Fruit fly (Drosophila melanogaster) whole organism, embryonic: Measurements from ENCODE around the gene CG10863.

Experiments used
- Asciz ChIP-seq: fragments of 200-800 bp; sonication (Bioruptor generic); optimal IDR thresholded peaks from 2 replicates; lab custom pipeline; 2017; ENCODE audit warnings: missing biosample characterization, mild to moderate bottlenecking, missing genetic modification characterization, missing genetic modification reagents
- BEAF-32 ChIP-seq: fragments of 200-800 bp; sonication (Bioruptor generic); optimal IDR thresholded peaks from 3 replicates; lab custom pipeline; 2017; ENCODE audit warnings: missing biosample characterization, missing genetic modification characterization, mild to moderate bottlenecking, moderate library complexity, missing genetic modification reagents
- CG10543 ChIP-seq: fragments of 200-800 bp; sonication (Bioruptor generic); optimal IDR thresholded peaks from 3 replicates; lab custom pipeline; 2017; ENCODE audit warnings: missing biosample characterization, mild to moderate bottlenecking, missing genetic modification characterization, moderate library complexity
- CG11504 ChIP-seq: fragments of 200-800 bp; sonication (Bioruptor generic); optimal IDR thresholded peaks from 3 replicates; lab custom pipeline; 2019; ENCODE audit warnings: missing biosample characterization, mild to moderate bottlenecking, missing genetic modification characterization, moderate library complexity
- CG12219 ChIP-seq: fragments of 200-800 bp; sonication (Bioruptor generic); optimal IDR thresholded peaks from 3 replicates; lab custom pipeline; 2018; ENCODE audit warnings: missing biosample characterization, mild to moderate bottlenecking, missing genetic modification characterization
- CG13894 ChIP-seq: fragments of 200-800 bp; sonication (Bioruptor generic); optimal IDR thresholded peaks from 3 replicates; lab custom pipeline; 2018; ENCODE audit warnings: missing biosample characterization, mild to moderate bottlenecking, missing genetic modification characterization, moderate library complexity
- CG1529 ChIP-seq: fragments of 200-800 bp; sonication (Bioruptor generic); optimal IDR thresholded peaks from 3 replicates; lab custom pipeline; 2018; ENCODE audit warnings: missing biosample characterization, missing genetic modification characterization
- CG15601 ChIP-seq: fragments of 200-800 bp; sonication (Bioruptor generic); optimal IDR thresholded peaks from 3 replicates; lab custom pipeline; 2019; ENCODE audit warnings: missing biosample characterization, mild to moderate bottlenecking, missing genetic modification characterization, moderate library complexity
- CG2202 ChIP-seq: fragments of 200-800 bp; sonication (Bioruptor generic); optimal IDR thresholded peaks from 2 replicates; lab custom pipeline; 2018; ENCODE audit warnings: missing biosample characterization, mild to moderate bottlenecking, missing genetic modification characterization
- CG2712 ChIP-seq: fragments of 200-800 bp; optimal IDR thresholded peaks from 3 replicates; lab custom pipeline; 2019; ENCODE audit warnings: missing biosample characterization, mild to moderate bottlenecking, missing genetic modification characterization, moderate library complexity
- CG31224 ChIP-seq: fragments of 200-800 bp; sonication (Bioruptor generic); IDR thresholded peaks from 2 replicates; pipeline ENCODE4 v1.3.6; 2022; ENCODE audit warnings: missing biosample characterization, missing genetic modification characterization
- CG33213 ChIP-seq: fragments of 200-800 bp; sonication (Bioruptor generic); optimal IDR thresholded peaks from 3 replicates; lab custom pipeline; 2016; ENCODE audit warnings: missing biosample characterization, missing genetic modification characterization
- CG6813 ChIP-seq: fragments of 200-800 bp; sonication (Bioruptor generic); optimal IDR thresholded peaks from 2 replicates; lab custom pipeline; 2017; ENCODE audit warnings: missing biosample characterization, missing genetic modification characterization, mild to moderate bottlenecking, moderate library complexity, missing genetic modification reagents
- CG8359 ChIP-seq: fragments of 200-800 bp; sonication (Bioruptor generic); optimal IDR thresholded peaks from 2 replicates; lab custom pipeline; 2017; ENCODE audit warnings: missing biosample characterization, mild to moderate bottlenecking, missing genetic modification characterization, borderline replicate concordance
- CG9876 ChIP-seq: fragments of 200-800 bp; sonication (Bioruptor generic); optimal IDR thresholded peaks from 2 replicates; lab custom pipeline; 2016; ENCODE audit warnings: missing biosample characterization, missing genetic modification characterization
- Dad ChIP-seq: fragments of 200-800 bp; sonication (Bioruptor generic); optimal IDR thresholded peaks from 3 replicates; lab custom pipeline; 2016; ENCODE audit warnings: missing biosample characterization, missing genetic modification characterization
- Doc3 ChIP-seq: fragments of 200-800 bp; sonication (Bioruptor generic); IDR thresholded peaks from 3 replicates; pipeline ENCODE4 v1.3.6; 2022; ENCODE audit warnings: missing biosample characterization, missing genetic modification characterization; ENCODE audit not compliant: partially characterized antibody
- Fer2 ChIP-seq: fragments of 200-800 bp; sonication (Bioruptor generic); optimal IDR thresholded peaks from 2 replicates; lab custom pipeline; 2018; ENCODE audit warnings: missing biosample characterization, mild to moderate bottlenecking, missing genetic modification characterization, moderate library complexity
- HLH54F ChIP-seq: fragments of 200-800 bp; sonication (Bioruptor generic); optimal IDR thresholded peaks from 3 replicates; lab custom pipeline; 2016; ENCODE audit warnings: missing biosample characterization, missing genetic modification characterization
- Hr51 ChIP-seq, 2 experiments: fragments of 200-800 bp; sonication (Bioruptor generic); optimal IDR thresholded peaks; 2 replicates in 1 of 2; 3 replicates in 1 of 2; lab custom pipeline; 2016 to 2018; ENCODE audit warnings: missing biosample characterization in 2 of 2, missing genetic modification characterization in 2 of 2, mild to moderate bottlenecking in 1 of 2, moderate library complexity in 1 of 2
- Kr ChIP-seq: fragments of 200-800 bp; sonication (Bioruptor generic); optimal IDR thresholded peaks from 2 replicates; lab custom pipeline; 2017; ENCODE audit warnings: missing biosample characterization, mild to moderate bottlenecking, missing genetic modification characterization
- Max ChIP-seq: fragments of 200-800 bp; sonication (Bioruptor generic); optimal IDR thresholded peaks from 2 replicates; lab custom pipeline; 2016; ENCODE audit warnings: missing biosample characterization, mild to moderate bottlenecking, missing genetic modification characterization
- Ptx1 ChIP-seq: fragments of 200-800 bp; sonication (Bioruptor generic); IDR thresholded peaks from 2 replicates; pipeline ENCODE4 v1.3.6; 2022; ENCODE audit warnings: missing biosample characterization, missing genetic modification characterization
- btn ChIP-seq: fragments of 200-800 bp; sonication (Bioruptor generic); optimal IDR thresholded peaks from 2 replicates; lab custom pipeline; 2016; ENCODE audit warnings: missing biosample characterization, missing genetic modification characterization
- caup ChIP-seq: fragments of 200-800 bp; sonication (Bioruptor generic); optimal IDR thresholded peaks from 3 replicates; lab custom pipeline; 2017; ENCODE audit warnings: missing biosample characterization, mild to moderate bottlenecking, missing genetic modification characterization, moderate library complexity; ENCODE audit not compliant: severe bottlenecking
- cg ChIP-seq: fragments of 200-800 bp; sonication (Bioruptor generic); optimal IDR thresholded peaks from 3 replicates; lab custom pipeline; 2019; ENCODE audit warnings: missing biosample characterization, mild to moderate bottlenecking, missing genetic modification characterization, moderate library complexity
- ci ChIP-seq: fragments of 200-800 bp; sonication (Bioruptor generic); IDR thresholded peaks from 3 replicates; pipeline ENCODE4 v1.3.6; 2022; ENCODE audit warnings: missing biosample characterization, missing genetic modification characterization
- corto ChIP-seq: fragments of 200-800 bp; sonication (Bioruptor generic); optimal IDR thresholded peaks from 2 replicates; lab custom pipeline; 2016; ENCODE audit warnings: missing biosample characterization, mild to moderate bottlenecking, missing genetic modification characterization, moderate library complexity
- cwo ChIP-seq: fragments of 200-800 bp; sonication (Bioruptor generic); optimal IDR thresholded peaks from 3 replicates; lab custom pipeline; 2017; ENCODE audit warnings: missing biosample characterization, missing genetic modification characterization, mild to moderate bottlenecking, moderate library complexity, missing genetic modification reagents
- en ChIP-seq: fragments of 200-800 bp; sonication (Bioruptor generic); optimal IDR thresholded peaks from 2 replicates; lab custom pipeline; 2016; ENCODE audit warnings: missing biosample characterization, missing genetic modification characterization
- exex ChIP-seq: fragments of 200-800 bp; sonication (Bioruptor generic); optimal IDR thresholded peaks from 4 replicates; lab custom pipeline; 2018; ENCODE audit warnings: missing biosample characterization, mild to moderate bottlenecking, missing genetic modification characterization, moderate library complexity
- gem ChIP-seq: fragments of 200-800 bp; sonication (Bioruptor generic); optimal IDR thresholded peaks from 2 replicates; lab custom pipeline; 2019; ENCODE audit warnings: missing biosample characterization, mild to moderate bottlenecking, missing genetic modification characterization, moderate library complexity
- gfzf ChIP-seq: fragments of 200-800 bp; sonication (Bioruptor generic); optimal IDR thresholded peaks from 2 replicates; lab custom pipeline; 2016; ENCODE audit warnings: missing biosample characterization, mild to moderate bottlenecking, missing genetic modification characterization, moderate library complexity
- gsb ChIP-seq: fragments of 200-800 bp; sonication (Bioruptor generic); IDR thresholded peaks from 2 replicates; pipeline ENCODE4 v1.3.6; 2022; ENCODE audit warnings: missing biosample characterization, missing genetic modification characterization
- kah ChIP-seq: fragments of 200-800 bp; sonication (Bioruptor generic); optimal IDR thresholded peaks from 2 replicates; lab custom pipeline; 2018; ENCODE audit warnings: missing biosample characterization, mild to moderate bottlenecking, missing genetic modification characterization
- kni ChIP-seq: fragments of 200-800 bp; sonication (Bioruptor generic); optimal IDR thresholded peaks from 3 replicates; lab custom pipeline; 2017; ENCODE audit warnings: mild to moderate bottlenecking, missing biosample characterization, missing genetic modification reagents, missing genetic modification characterization
- lbe ChIP-seq: fragments of 200-800 bp; sonication (Bioruptor generic); optimal IDR thresholded peaks from 2 replicates; lab custom pipeline; 2016; ENCODE audit warnings: missing biosample characterization, mild to moderate bottlenecking, missing genetic modification characterization
- lilli ChIP-seq: fragments of 200-800 bp; sonication (Bioruptor generic); optimal IDR thresholded peaks from 3 replicates; lab custom pipeline; 2016; ENCODE audit warnings: missing biosample characterization, missing genetic modification characterization
- nerfin-1 ChIP-seq: fragments of 200-800 bp; sonication (Bioruptor generic); optimal IDR thresholded peaks from 3 replicates; lab custom pipeline; 2019; ENCODE audit warnings: missing biosample characterization, mild to moderate bottlenecking, missing genetic modification characterization, moderate library complexity
- oc ChIP-seq: fragments of 200-800 bp; sonication (Bioruptor generic); optimal IDR thresholded peaks from 2 replicates; lab custom pipeline; 2018; ENCODE audit warnings: missing biosample characterization, mild to moderate bottlenecking, missing genetic modification characterization, moderate library complexity
- org-1 ChIP-seq: fragments of 200-800 bp; sonication (Bioruptor generic); optimal IDR thresholded peaks from 2 replicates; lab custom pipeline; 2017; ENCODE audit warnings: missing biosample characterization, missing genetic modification characterization
- otp ChIP-seq: fragments of 200-800 bp; sonication (Bioruptor generic); IDR thresholded peaks from 3 replicates; pipeline ENCODE4, ENCODE4 v1.3.6; 2022; ENCODE audit warnings: missing biosample characterization, missing genetic modification characterization
- pros ChIP-seq: fragments of 200-800 bp; sonication (Bioruptor generic); optimal IDR thresholded peaks from 3 replicates; lab custom pipeline; 2019; ENCODE audit warnings: missing biosample characterization, mild to moderate bottlenecking, missing genetic modification characterization, moderate library complexity
- ranshi ChIP-seq: fragments of 200-800 bp; sonication (Bioruptor generic); IDR thresholded peaks from 2 replicates; pipeline ENCODE4 v1.3.6; 2022; ENCODE audit warnings: missing biosample characterization, missing genetic modification characterization
- scrt ChIP-seq: fragments of 200-800 bp; sonication (Bioruptor generic); optimal IDR thresholded peaks from 2 replicates; lab custom pipeline; 2018; ENCODE audit warnings: missing biosample characterization, mild to moderate bottlenecking, missing genetic modification characterization, moderate library complexity
- seq ChIP-seq: fragments of 200-800 bp; sonication (Bioruptor generic); IDR thresholded peaks from 2 replicates; pipeline ENCODE4 v1.3.6; 2022; ENCODE audit warnings: missing biosample characterization, missing genetic modification characterization
- slp2 ChIP-seq: fragments of 200-800 bp; sonication (Bioruptor generic); optimal IDR thresholded peaks from 2 replicates; lab custom pipeline; 2016; ENCODE audit warnings: missing biosample characterization, missing genetic modification characterization
- tgo ChIP-seq: fragments of 200-800 bp; sonication (Bioruptor generic); IDR thresholded peaks from 3 replicates; pipeline ENCODE4 v1.3.6; 2022; ENCODE audit warnings: missing biosample characterization, missing genetic modification characterization
- toy ChIP-seq: fragments of 200-800 bp; sonication (Bioruptor generic); IDR thresholded peaks from 2 replicates; pipeline ENCODE4 v1.3.6; 2022; ENCODE audit warnings: missing biosample characterization, missing genetic modification characterization

CG10863 gene

DNA sequence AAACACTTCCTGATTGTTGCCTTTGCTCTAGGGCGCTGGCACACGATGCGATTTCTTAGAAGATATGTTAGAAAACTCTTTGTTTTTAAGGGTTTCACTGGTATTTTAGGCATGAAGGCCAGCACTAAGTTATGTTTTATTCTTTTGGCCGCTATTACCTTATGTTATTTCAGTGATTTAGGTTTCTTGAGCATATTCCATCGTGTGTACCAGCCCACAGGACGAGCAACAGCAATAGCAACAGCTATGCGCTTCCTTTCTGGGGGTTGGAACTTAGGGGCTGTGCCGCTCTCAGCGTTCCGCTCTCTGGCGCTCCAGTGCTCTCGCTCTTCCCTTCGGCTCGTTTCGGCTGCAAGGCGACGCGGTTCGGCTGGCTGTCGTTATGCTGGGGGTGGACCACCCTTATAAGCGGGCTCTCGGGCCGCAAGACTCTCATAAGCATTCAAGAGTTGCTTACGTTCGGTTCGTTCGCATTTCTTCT, 41.2 kb upstream of the CG10863 start, which contains the start of gene scrt (continued):
- TF ChIP-seq pros (GFP tag; lab: Kevin White, UChicago), result peak; percentile 24
- TF ChIP-seq lbe (GFP tag; lab: Kevin White, UChicago), result no peak
- TF ChIP-seq kah (GFP tag; lab: Kevin White, UChicago), result no peak
- no peak for TF ChIP-seq btn
- TF ChIP-seq gfzf (GFP tag; lab: Kevin White, UChicago), result no peak
- peak; percentile 59 for TF ChIP-seq nerfin-1 (tag; lab: Kevin White, UChicago)
- no peak for TF ChIP-seq caup (GFP tag; lab: Kevin White, UChicago)
- peak; percentile 55; the same call in 1 of the 3 replicates for TF ChIP-seq ci (GFP tag; lab: Robert Waterston, UW)
- no peak for TF ChIP-seq ranshi
- no peak for TF ChIP-seq oc (tag; lab: Kevin White, UChicago)
- TF ChIP-seq otp (GFP tag; lab: Robert Waterston, UW), result no peak
- no peak for TF ChIP-seq corto (GFP tag; lab: Kevin White, UChicago)
- no peak for TF ChIP-seq toy (GFP tag; lab: Robert Waterston, UW)
- TF ChIP-seq CG2712 (tag; lab: Kevin White, UChicago), result peak; percentile 77
- TF ChIP-seq Hr51 (GFP tag; optimal IDR thresholded peaks at IDR 0.05; lab: Kevin White, UChicago), result peak in 1 of 2 experiments; percentile 75
- peak; percentile 73 for TF ChIP-seq seq
- no peak for TF ChIP-seq CG8359 (GFP tag; lab: Kevin White, UChicago)
- TF ChIP-seq cwo (GFP tag; lab: Kevin White, UChicago), result no peak
- no peak for TF ChIP-seq cg (GFP tag; lab: Kevin White, UChicago)
- TF ChIP-seq slp2 (GFP tag; lab: Kevin White, UChicago), result no peak
- TF ChIP-seq Dad (GFP tag; lab: Kevin White, UChicago), result peak; percentile 39
- peak; percentile 100 for TF ChIP-seq scrt (GFP tag; lab: Kevin White, UChicago)
- peak; percentile 41 for TF ChIP-seq HLH54F
- TF ChIP-seq CG11504 (tag; lab: Kevin White, UChicago), result peak; percentile 61
- peak; percentile 38 for TF ChIP-seq CG10543 (GFP tag; lab: Kevin White, UChicago)
- no peak for TF ChIP-seq CG33213
- peak; percentile 18 for TF ChIP-seq org-1 (GFP tag; lab: Kevin White, UChicago)
- TF ChIP-seq Ptx1 (GFP tag; lab: Robert Waterston, UW), result no peak
- peak; percentile 1 for TF ChIP-seq CG1529 (GFP tag; lab: Kevin White, UChicago)
- no peak for TF ChIP-seq exex (tag; lab: Kevin White, UChicago)
- peak; percentile 86 for TF ChIP-seq gem (tag; lab: Kevin White, UChicago)
- TF ChIP-seq Max (GFP tag; lab: Kevin White, UChicago), result peak; percentile 14
- TF ChIP-seq CG9876 (GFP tag; lab: Kevin White, UChicago), result peak; percentile 8
- peak; percentile 28 for TF ChIP-seq CG12219
- TF ChIP-seq CG15601 (tag; lab: Kevin White, UChicago), result peak; percentile 51
- no peak for TF ChIP-seq CG31224 (GFP tag; lab: Robert Waterston, UW)
- no peak for TF ChIP-seq CG13894 (tag; lab: Kevin White, UChicago)
- TF ChIP-seq en, result no peak
- TF ChIP-seq Fer2, result no peak
- TF ChIP-seq BEAF-32 (GFP tag; lab: Kevin White, UChicago), result no peak
- TF ChIP-seq kni (GFP tag; lab: Kevin White, UChicago), result peak; percentile 41
- TF ChIP-seq Asciz (GFP tag; lab: Kevin White, UChicago), result no peak
- no peak for TF ChIP-seq Kr (GFP tag; lab: Kevin White, UChicago)
- no peak for TF ChIP-seq Doc3
- TF ChIP-seq CG6813 (GFP tag; lab: Kevin White, UChicago), result no peak
- 0 out of 3 replicates have a peak, but pooled peaks have one; percentile 27 for TF ChIP-seq tgo (GFP tag; lab: Robert Waterston, UW)
- TF ChIP-seq CG2202 (tag; lab: Kevin White, UChicago), result peak; percentile 8
- no peak for TF ChIP-seq gsb (GFP tag; lab: Robert Waterston, UW)
- TF ChIP-seq lilli (GFP tag; lab: Kevin White, UChicago), result peak; percentile 34
